Worm (Caenorhabditis elegans): ENCODE measurements around the gene cyp-13A3.

cyp-13A3 gene

ce11 chrII:9764696-9765095, 28.4 kb downstream of the cyp-13A3 start:
- no peak for TF ChIP-seq zag-1 (tag; optimal IDR thresholded peaks at IDR 0.05)
- TF ChIP-seq ceh-28 (tag; optimal IDR thresholded peaks at IDR 0.05), result no peak
- TF ChIP-seq elt-3 (tag; optimal IDR thresholded peaks at IDR 0.05), result no peak
- no peak for TF ChIP-seq nfya-1 (tag; optimal IDR thresholded peaks at IDR 0.05; ENCODE audit: insufficient read depth)
- TF ChIP-seq egl-5 (tag; optimal IDR thresholded peaks at IDR 0.05), result no peak
- no peak for TF ChIP-seq ceh-82 (tag; optimal IDR thresholded peaks at IDR 0.05)
- TF ChIP-seq nhr-43 (tag; optimal IDR thresholded peaks at IDR 0.05; ENCODE audit: poor library complexity, severe bottlenecking), result no peak
- no peak for TF ChIP-seq ceh-16 (tag; optimal IDR thresholded peaks at IDR 0.05)
- no peak for TF ChIP-seq pha-4 (tag; optimal IDR thresholded peaks at IDR 0.05)
- TF ChIP-seq nhr-67 (tag; optimal IDR thresholded peaks at IDR 0.05), result no peak

ce11 chrII:9759382-9759781, 33.7 kb downstream of the cyp-13A3 start:
- TF ChIP-seq lin-15B (tag; optimal IDR thresholded peaks at IDR 0.05) (no peak), nfya-1 (tag; optimal IDR thresholded peaks at IDR 0.05; ENCODE audit: insufficient read depth) (peak; percentile 26), nhr-11 (tag; optimal IDR thresholded peaks at IDR 0.05) (peak; percentile 60)

ce11 chrII:9757651-9758282, 35.3 kb downstream of the cyp-13A3 start, which contains the start of gene shk-1:
Gene shk-1 (plus strand): TSS chrII:9758232.
- TF ChIP-seq nhr-11 (tag; optimal IDR thresholded peaks at IDR 0.05) (peak; percentile 40), ZK546.5 (tag; optimal IDR thresholded peaks at IDR 0.05) (no peak), R02D3.7 (tag; optimal IDR thresholded peaks at IDR 0.05) (no peak), nfya-1 (tag; optimal IDR thresholded peaks at IDR 0.05; ENCODE audit: insufficient read depth) (peak; percentile 31)

ce11 chrII:9755425-9755824, 37.7 kb downstream of the cyp-13A3 start:
- TF ChIP-seq fkh-10 (GFP tag; optimal IDR thresholded peaks at IDR 0.05) (peak; percentile 45), R02D3.7 (tag; optimal IDR thresholded peaks at IDR 0.05) (no peak)

ce11 chrII:9753730-9754129, 39.4 kb downstream of the cyp-13A3 start, which contains the start of gene ZK1321.1:
Gene ZK1321.1 (plus strand): TSS chrII:9754030.
- no peak for TF ChIP-seq ztf-4 (tag; optimal IDR thresholded peaks at IDR 0.05)
- no peak for TF ChIP-seq ceh-9 (tag; optimal IDR thresholded peaks at IDR 0.05)
- no peak for TF ChIP-seq zag-1 (tag; optimal IDR thresholded peaks at IDR 0.05)
- TF ChIP-seq hmg-11 (tag; optimal IDR thresholded peaks at IDR 0.05), result no peak

ce11 chrII:9753056-9753455, 40.0 kb downstream of the cyp-13A3 start, which contains the start of gene Y53C12B.7:
Gene Y53C12B.7 (minus strand): TSS chrII:9753218.
- no peak for TF ChIP-seq skn-1 (tag; optimal IDR thresholded peaks at IDR 0.05)
- TF ChIP-seq lin-15B (tag; optimal IDR thresholded peaks at IDR 0.05), result no peak
- no peak for TF ChIP-seq nhr-23 (tag; optimal IDR thresholded peaks at IDR 0.05)

ce11 chrII:9752278-9752677, 40.8 kb downstream of the cyp-13A3 start:
- TF ChIP-seq unc-62 (GFP tag; optimal IDR thresholded peaks at IDR 0.05) (no peak), nhr-11 (tag; optimal IDR thresholded peaks at IDR 0.05) (no peak), ama-1 (optimal IDR thresholded peaks at IDR 0.05) (no peak), fkh-10 (GFP tag; optimal IDR thresholded peaks at IDR 0.05) (no peak), fos-1 (tag; optimal IDR thresholded peaks at IDR 0.05) (no peak), jun-1 (tag; optimal IDR thresholded peaks at IDR 0.05) (no peak), nhr-43 (tag; optimal IDR thresholded peaks at IDR 0.05; ENCODE audit: poor library complexity, severe bottlenecking) (peak; percentile 81), egl-27 (tag; optimal IDR thresholded peaks at IDR 0.05) (no peak), nhr-23 (tag; optimal IDR thresholded peaks at IDR 0.05) (peak; percentile 71), lin-39 (tag; optimal IDR thresholded peaks at IDR 0.05) (no peak), ceh-82 (tag; optimal IDR thresholded peaks at IDR 0.05) (no peak), nhr-12 (tag; optimal IDR thresholded peaks at IDR 0.05) (no peak), nhr-77 (tag; optimal IDR thresholded peaks at IDR 0.05) (no peak), nhr-25 (tag; optimal IDR thresholded peaks at IDR 0.05) (no peak), mml-1 (tag; optimal IDR thresholded peaks at IDR 0.05) (no peak), pha-4 (tag; optimal IDR thresholded peaks at IDR 0.05) (no peak)

All from whole organism, L3 larva.